Fruit fly (Drosophila melanogaster) whole organism, embryonic: ENCODE measurements around the gene Cand1.

ENCODE experiments used
- B-H1 ChIP-seq: fragments of 200-800 bp; sonication (Bioruptor generic); IDR thresholded peaks from 3 replicates; pipeline ENCODE4 v1.3.6; 2022; ENCODE audit warnings: missing biosample characterization, missing genetic modification characterization
- CG10209 ChIP-seq: fragments of 200-800 bp; sonication (Bioruptor generic); optimal IDR thresholded peaks from 3 replicates; lab custom pipeline; 2017; ENCODE audit warnings: missing biosample characterization, mild to moderate bottlenecking, missing genetic modification characterization, missing genetic modification reagents
- CG10654 ChIP-seq: fragments of 200-800 bp; sonication (Bioruptor generic); optimal IDR thresholded peaks from 2 replicates; lab custom pipeline; 2016; ENCODE audit warnings: missing biosample characterization, missing genetic modification characterization
- CG10959 ChIP-seq: fragments of 200-800 bp; sonication (Bioruptor generic); IDR thresholded peaks from 2 replicates; pipeline ENCODE4 v1.3.6; 2022; ENCODE audit warnings: missing biosample characterization, missing genetic modification characterization
- CG11504 ChIP-seq: fragments of 200-800 bp; sonication (Bioruptor generic); optimal IDR thresholded peaks from 3 replicates; lab custom pipeline; 2019; ENCODE audit warnings: missing biosample characterization, mild to moderate bottlenecking, missing genetic modification characterization, moderate library complexity
- CG11560 ChIP-seq: fragments of 200-800 bp; sonication (Bioruptor generic); IDR thresholded peaks from 3 replicates; pipeline ENCODE4 v1.3.6; 2022; ENCODE audit warnings: missing biosample characterization, missing genetic modification characterization
- CG15479 ChIP-seq: fragments of 200-800 bp; sonication (Bioruptor generic); optimal IDR thresholded peaks from 3 replicates; lab custom pipeline; 2019; ENCODE audit warnings: missing biosample characterization, mild to moderate bottlenecking, missing genetic modification characterization, moderate library complexity
- CG15514 ChIP-seq: fragments of 200-800 bp; sonication (Bioruptor generic); optimal IDR thresholded peaks from 3 replicates; lab custom pipeline; 2017; ENCODE audit warnings: missing biosample characterization, missing genetic modification characterization, mild to moderate bottlenecking, moderate library complexity, missing genetic modification reagents
- CG16815 ChIP-seq: fragments of 200-800 bp; sonication (Bioruptor generic); optimal IDR thresholded peaks from 3 replicates; lab custom pipeline; 2017; ENCODE audit warnings: missing biosample characterization, mild to moderate bottlenecking, missing genetic modification characterization
- CG17359 ChIP-seq: fragments of 200-800 bp; sonication (Bioruptor generic); optimal IDR thresholded peaks from 3 replicates; lab custom pipeline; 2018; ENCODE audit warnings: missing biosample characterization, mild to moderate bottlenecking, missing genetic modification characterization, moderate library complexity
- CG1832 ChIP-seq: fragments of 200-800 bp; sonication (Bioruptor generic); optimal IDR thresholded peaks from 2 replicates; lab custom pipeline; 2017; ENCODE audit warnings: missing biosample characterization, mild to moderate bottlenecking, missing genetic modification characterization, inconsistent platforms
- CG31441 ChIP-seq: fragments of 200-800 bp; sonication (Bioruptor generic); IDR thresholded peaks from 2 replicates; pipeline ENCODE4 v1.3.6; 2022; ENCODE audit warnings: missing biosample characterization, missing genetic modification characterization
- CG3995 ChIP-seq: fragments of 200-800 bp; sonication (Bioruptor generic); optimal IDR thresholded peaks from 3 replicates; lab custom pipeline; 2016; ENCODE audit warnings: missing biosample characterization, missing genetic modification characterization
- CG42726 ChIP-seq: fragments of 200-800 bp; sonication (Bioruptor generic); IDR thresholded peaks from 2 replicates; pipeline ENCODE4 v1.3.6; 2022; ENCODE audit warnings: missing biosample characterization, missing genetic modification characterization; ENCODE audit not compliant: partially characterized antibody
- CG6254 ChIP-seq: fragments of 200-800 bp; sonication (Bioruptor generic); optimal IDR thresholded peaks from 3 replicates; lab custom pipeline; 2017; ENCODE audit warnings: mild to moderate bottlenecking, missing biosample characterization, missing genetic modification reagents, missing genetic modification characterization
- CG6654 ChIP-seq: fragments of 200-800 bp; sonication (Bioruptor generic); optimal IDR thresholded peaks from 2 replicates; lab custom pipeline; 2017; ENCODE audit warnings: missing biosample characterization, mild to moderate bottlenecking, missing genetic modification characterization
- CG7357 ChIP-seq: fragments of 200-800 bp; sonication (Bioruptor generic); IDR thresholded peaks from 3 replicates; pipeline ENCODE4 v1.3.6; 2022; ENCODE audit warnings: missing biosample characterization, missing genetic modification characterization
- CG7556 ChIP-seq: fragments of 200-800 bp; sonication (Bioruptor generic); optimal IDR thresholded peaks from 2 replicates; lab custom pipeline; 2017; ENCODE audit warnings: missing biosample characterization, mild to moderate bottlenecking, missing genetic modification characterization
- CG8765 ChIP-seq: fragments of 200-800 bp; sonication (Bioruptor generic); IDR thresholded peaks from 2 replicates; pipeline ENCODE4 v1.3.6; 2022; ENCODE audit warnings: missing biosample characterization, missing genetic modification characterization
- CG8924 ChIP-seq: fragments of 200-800 bp; optimal IDR thresholded peaks from 3 replicates; lab custom pipeline; 2019; ENCODE audit warnings: missing biosample characterization, mild to moderate bottlenecking, missing genetic modification characterization, moderate library complexity
- CoRest ChIP-seq: fragments of 200-800 bp; sonication (Bioruptor generic); optimal IDR thresholded peaks from 3 replicates; lab custom pipeline; 2018; ENCODE audit warnings: missing biosample characterization, mild to moderate bottlenecking, missing genetic modification characterization, moderate library complexity
- CrebB ChIP-seq: fragments of 200-800 bp; sonication (Bioruptor generic); optimal IDR thresholded peaks from 3 replicates; lab custom pipeline; 2018; ENCODE audit warnings: missing biosample characterization, mild to moderate bottlenecking, missing genetic modification characterization
- Dfd ChIP-seq, 2 experiments: fragments of >200 bp; optimal IDR thresholded peaks; 2 replicates each; lab custom pipeline; 2017; ENCODE audit warnings: missing biosample characterization in 2 of 2, missing genetic modification characterization in 2 of 2
- Dip3 ChIP-seq: fragments of 200-800 bp; sonication (Bioruptor generic); optimal IDR thresholded peaks from 3 replicates; lab custom pipeline; 2016; ENCODE audit warnings: missing biosample characterization, missing genetic modification characterization
- Dp ChIP-seq: fragments of 200-800 bp; sonication (Bioruptor generic); optimal IDR thresholded peaks from 2 replicates; lab custom pipeline; 2018; ENCODE audit warnings: missing biosample characterization, mild to moderate bottlenecking, missing genetic modification characterization, moderate library complexity
- E2f2 ChIP-seq: fragments of 200-800 bp; sonication (Bioruptor generic); IDR thresholded peaks from 2 replicates; pipeline ENCODE4 v1.3.6; 2022; ENCODE audit warnings: missing biosample characterization, missing genetic modification characterization
- GATAe ChIP-seq: fragments of 200-800 bp; sonication (Bioruptor generic); conservative IDR thresholded peaks from 2 replicates; pipeline ENCODE4 v1.3.6; 2022; ENCODE audit warnings: missing biosample characterization, missing genetic modification characterization
- HLH4C ChIP-seq: fragments of 200-800 bp; sonication (Bioruptor generic); IDR thresholded peaks from 3 replicates; pipeline ENCODE4 v1.3.6; 2022; ENCODE audit warnings: missing biosample characterization, missing genetic modification characterization; ENCODE audit not compliant: partially characterized antibody
- HmgZ ChIP-seq: fragments of 200-800 bp; sonication (Bioruptor generic); optimal IDR thresholded peaks from 2 replicates; lab custom pipeline; 2018; ENCODE audit warnings: missing biosample characterization, mild to moderate bottlenecking, missing genetic modification characterization
- Hr3 ChIP-seq: fragments of 200-800 bp; sonication (Bioruptor generic); optimal IDR thresholded peaks from 3 replicates; lab custom pipeline; 2016; ENCODE audit warnings: missing biosample characterization, missing genetic modification characterization
- NK7.1 ChIP-seq: fragments of 200-800 bp; sonication (Bioruptor generic); optimal IDR thresholded peaks from 3 replicates; lab custom pipeline; 2016; ENCODE audit warnings: missing biosample characterization, missing genetic modification characterization
- Sin3A ChIP-seq: fragments of >200 bp; optimal IDR thresholded peaks from 2 replicates; lab custom pipeline; 2018
- Sry-β ChIP-seq: fragments of 200-800 bp; sonication (Bioruptor generic); optimal IDR thresholded peaks from 2 replicates; lab custom pipeline; 2018; ENCODE audit warnings: missing biosample characterization, mild to moderate bottlenecking, missing genetic modification characterization, moderate library complexity
- Vsx1 ChIP-seq: fragments of 200-800 bp; sonication (Bioruptor generic); optimal IDR thresholded peaks from 2 replicates; lab custom pipeline; 2017; ENCODE audit warnings: missing biosample characterization, mild to moderate bottlenecking, missing genetic modification characterization, missing genetic modification reagents
- Xbp1 ChIP-seq: fragments of 200-800 bp; sonication (Bioruptor generic); optimal IDR thresholded peaks from 3 replicates; lab custom pipeline; 2016; ENCODE audit warnings: missing biosample characterization, mild to moderate bottlenecking, missing genetic modification characterization
- ara ChIP-seq: fragments of 200-800 bp; sonication (Bioruptor generic); IDR thresholded peaks from 2 replicates; pipeline ENCODE4 v1.3.6; 2022; ENCODE audit warnings: missing biosample characterization, missing genetic modification characterization
- ash1 ChIP-seq: fragments of 200-800 bp; sonication (Bioruptor generic); optimal IDR thresholded peaks from 2 replicates; lab custom pipeline; 2018; ENCODE audit warnings: missing biosample characterization, mild to moderate bottlenecking, missing genetic modification characterization
- chif ChIP-seq, 2 experiments: fragments of 200-800 bp; sonication (Bioruptor generic); optimal IDR thresholded peaks; 3 replicates each; lab custom pipeline; 2016; ENCODE audit warnings: missing biosample characterization in 2 of 2, missing genetic modification characterization in 2 of 2
- dysf ChIP-seq: fragments of 200-800 bp; sonication (Bioruptor generic); IDR thresholded peaks from 3 replicates; pipeline ENCODE4 v1.3.6; 2022; ENCODE audit warnings: missing biosample characterization, missing genetic modification characterization
- eve ChIP-seq, 2 experiments: fragments of >200 bp; optimal IDR thresholded peaks; 2 replicates each; lab custom pipeline; 2017; ENCODE audit warnings: missing biosample characterization in 2 of 2, missing genetic modification characterization in 2 of 2
- gem ChIP-seq: fragments of 200-800 bp; sonication (Bioruptor generic); optimal IDR thresholded peaks from 2 replicates; lab custom pipeline; 2019; ENCODE audit warnings: missing biosample characterization, mild to moderate bottlenecking, missing genetic modification characterization, moderate library complexity
- hkb ChIP-seq, 2 experiments: fragments of 200-800 bp in 1 of 2; fragments of >200 bp in 1 of 2; sonication (Bioruptor generic) in 1 of 2; IDR thresholded peaks in 1 of 2; optimal IDR thresholded peaks in 1 of 2; 2 replicates each; pipeline versions ENCODE4 v1.3.6 to Lab custom; 2017 to 2022; ENCODE audit warnings: missing biosample characterization in 1 of 2, missing genetic modification characterization in 1 of 2
- psq ChIP-seq: fragments of 200-800 bp; sonication (Bioruptor generic); optimal IDR thresholded peaks from 2 replicates; lab custom pipeline; 2017; ENCODE audit warnings: missing biosample characterization, missing genetic modification characterization
- schlank ChIP-seq: fragments of 200-800 bp; sonication (Bioruptor generic); optimal IDR thresholded peaks from 2 replicates; lab custom pipeline; 2018; ENCODE audit warnings: missing biosample characterization, mild to moderate bottlenecking, missing genetic modification characterization
- vfl ChIP-seq: fragments of 200-800 bp; sonication (Bioruptor generic); optimal IDR thresholded peaks from 2 replicates; lab custom pipeline; 2016; ENCODE audit warnings: missing biosample characterization, missing genetic modification characterization
- vnd ChIP-seq: fragments of 200-800 bp; sonication (Bioruptor generic); IDR thresholded peaks from 3 replicates; pipeline ENCODE4 v1.3.6; 2022; ENCODE audit warnings: missing biosample characterization, missing genetic modification characterization; ENCODE audit not compliant: partially characterized antibody
- yki ChIP-seq: fragments of >200 bp; optimal IDR thresholded peaks from 3 replicates; lab custom pipeline; 2018
- zen2 ChIP-seq: fragments of 200-800 bp; sonication (Bioruptor generic); IDR thresholded peaks from 3 replicates; pipeline ENCODE4 v1.3.6; 2022; ENCODE audit warnings: missing biosample characterization, missing genetic modification characterization; ENCODE audit not compliant: partially characterized antibody
- zfh2 ChIP-seq: fragments of 200-800 bp; sonication (Bioruptor generic); optimal IDR thresholded peaks from 2 replicates; lab custom pipeline; 2016; ENCODE audit warnings: missing biosample characterization, missing genetic modification characterization

The Cand1 gene

dm6 chr2L:10339212-10339721, 23.2 kb downstream of the Cand1 start, which contains the start of gene SamDC (continued):
- TF ChIP-seq Vsx1 (GFP tag; lab: Kevin White, UChicago) (no peak), CG42726 (GFP tag; lab: Robert Waterston, UW) (peak; percentile 82; the same call in 1 of the 2 replicates), zfh2 (peak; percentile 27), NK7.1 (GFP tag; lab: Kevin White, UChicago) (peak; percentile 27), CG11504 (tag; lab: Kevin White, UChicago) (peak; percentile 73), vnd (GFP tag; lab: Robert Waterston, UW) (peak; percentile 59; the same call in 2 of the 3 replicates), yki (lab: Kevin White, UChicago) (no peak), hkb (optimal IDR thresholded peaks at IDR 0.05; lab: Kevin White, UChicago) (no peak), hkb (GFP tag; IDR thresholded peaks at IDR 0.05; lab: Robert Waterston, UW) (peak; percentile 53; the same call in 1 of the 2 replicates), chif (GFP tag; optimal IDR thresholded peaks at IDR 0.05; lab: Kevin White, UChicago) (peak in 1 of 2 experiments; percentile 24), CG7357 (peak; percentile 96), eve (GFP tag; optimal IDR thresholded peaks at IDR 0.05; lab: Kevin White, UChicago) (peak in 1 of 2 experiments; percentile 7), dysf (peak; percentile 59; the same call in 1 of the 3 replicates), Dip3 (GFP tag; lab: Kevin White, UChicago) (peak; percentile 24), vfl (GFP tag; lab: Kevin White, UChicago) (no peak), CG3995 (peak; percentile 8), CG6254 (GFP tag; lab: Kevin White, UChicago) (no peak), ash1 (GFP tag; lab: Kevin White, UChicago) (peak; percentile 16), GATAe (GFP tag; lab: Robert Waterston, UW) (no peak), CG17359 (tag; lab: Kevin White, UChicago) (peak; percentile 23), E2f2 (GFP tag; lab: Robert Waterston, UW) (peak; percentile 42), schlank (tag; lab: Kevin White, UChicago) (peak; percentile 35), CG15479 (GFP tag; lab: Kevin White, UChicago) (no peak), Dp (GFP tag; lab: Kevin White, UChicago) (peak; percentile 17), HLH4C (GFP tag; lab: Robert Waterston, UW) (peak; percentile 76), Sin3A (lab: Kevin White, UChicago) (peak; percentile 10), psq (GFP tag; lab: Kevin White, UChicago) (peak; percentile 38), CG1832 (GFP tag; lab: Kevin White, UChicago) (no peak), CG8924 (peak; percentile 63), CG10209 (peak; percentile 36), Sry-β (GFP tag; lab: Kevin White, UChicago) (no peak), zen2 (GFP tag; lab: Robert Waterston, UW) (no peak; the same call in 2 of the 3 replicates), ara (GFP tag; lab: Robert Waterston, UW) (peak; percentile 58; the same call in 1 of the 2 replicates), CG31441 (GFP tag; lab: Robert Waterston, UW) (peak; percentile 49; the same call in 1 of the 2 replicates), CG7556 (GFP tag; lab: Kevin White, UChicago) (peak; percentile 21), Xbp1 (peak; percentile 51), CG8765 (GFP tag; lab: Robert Waterston, UW) (no peak), CG10654 (GFP tag; lab: Kevin White, UChicago) (peak; percentile 14), gem (peak; percentile 76), CG11560 (tag; lab: Robert Waterston, UW) (no peak), Dfd (GFP tag; optimal IDR thresholded peaks at IDR 0.05; lab: Kevin White, UChicago) (peak in 1 of 2 experiments; percentile 77), CG6654 (GFP tag; lab: Kevin White, UChicago) (no peak), CrebB (tag; lab: Kevin White, UChicago) (peak; percentile 18), CG16815 (GFP tag; lab: Kevin White, UChicago) (peak; percentile 7), CG10959 (GFP tag; lab: Robert Waterston, UW) (no peak), HmgZ (tag; lab: Kevin White, UChicago) (peak; percentile 59), CoRest (tag; lab: Kevin White, UChicago) (peak; percentile 66), B-H1 (GFP tag; lab: Robert Waterston, UW) (no peak; the same call in 2 of the 3 replicates), CG15514 (GFP tag; lab: Kevin White, UChicago) (peak; percentile 80), Hr3 (GFP tag; lab: Kevin White, UChicago) (peak; percentile 37)
